Worm (Caenorhabditis elegans): Measurements from ENCODE around the gene Y55F3BR.10.

The Y55F3BR.10 gene

DNA sequence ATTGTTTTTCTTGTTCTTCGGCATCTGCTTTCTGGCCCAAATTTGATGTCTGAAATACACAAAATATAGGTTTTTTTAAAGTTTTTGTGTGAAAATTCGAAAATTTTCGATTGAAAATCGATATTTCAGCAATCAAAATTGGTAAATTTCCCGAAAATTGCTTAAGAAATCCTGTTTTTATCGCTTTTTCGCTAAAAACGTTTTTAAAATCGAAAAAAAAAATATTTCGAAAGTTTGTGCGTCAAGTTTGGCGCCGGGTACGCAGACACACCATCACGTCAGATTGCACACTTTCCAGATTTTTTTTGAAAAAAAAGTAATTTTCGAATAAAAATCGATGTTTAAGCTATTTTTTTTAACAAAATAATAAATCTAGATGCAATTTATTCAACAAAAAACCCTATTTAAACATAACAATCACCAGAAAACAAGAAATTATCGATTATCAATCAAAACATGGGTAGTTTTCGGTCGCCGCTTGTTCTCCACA is 36.8 kb upstream of the Y55F3BR.10 start, which contains the start of gene skr-18:
skr-18 (minus strand) TSS at position 51 of the 490 bp plus-strand sequence.
- TF ChIP-seq repo-1 (tag; optimal IDR thresholded peaks at IDR 0.05) = no peak
- TF ChIP-seq F39B2.1 (GFP tag; IDR thresholded peaks at IDR 0.05) = no peak
- TF ChIP-seq ceh-27 (GFP tag; optimal IDR thresholded peaks at IDR 0.05) = no peak
- no peak for TF ChIP-seq mxl-1 (tag; optimal IDR thresholded peaks at IDR 0.05)
- TF ChIP-seq ztf-22 (GFP tag; optimal IDR thresholded peaks at IDR 0.05) = no peak
- TF ChIP-seq dpff-1 (tag; optimal IDR thresholded peaks at IDR 0.05) = no peak
- peak; percentile 28 for TF ChIP-seq D2030.7 (GFP tag; IDR thresholded peaks at IDR 0.05)
- no peak for TF ChIP-seq snpc-3.4 (tag; optimal IDR thresholded peaks at IDR 0.05)
- peak; percentile 63 for TF ChIP-seq snpc-1.3 (tag; optimal IDR thresholded peaks at IDR 0.05; ENCODE audit: insufficient read depth)
- peak; percentile 44 for TF ChIP-seq snpc-1.1 (tag; optimal IDR thresholded peaks at IDR 0.05; ENCODE audit: insufficient read depth)
- TF ChIP-seq F52B5.7 (tag; optimal IDR thresholded peaks at IDR 0.05) = no peak
- no peak for TF ChIP-seq B0035.1 (tag; optimal IDR thresholded peaks at IDR 0.05)
- TF ChIP-seq aptf-2 (GFP tag; conservative IDR thresholded peaks at IDR 0.05) = no peak
- TF ChIP-seq sptf-2 (GFP tag; optimal IDR thresholded peaks at IDR 0.05) = no peak
- no peak for TF ChIP-seq madf-8 (GFP tag; conservative IDR thresholded peaks at IDR 0.05)
- TF ChIP-seq B0261.1 (tag; optimal IDR thresholded peaks at IDR 0.05) = no peak
- TF ChIP-seq lin-40 (tag; optimal IDR thresholded peaks at IDR 0.05) = no peak
- no peak for TF ChIP-seq athp-1 (tag; optimal IDR thresholded peaks at IDR 0.05)
- no peak for TF ChIP-seq F33H1.4 (GFP tag; IDR thresholded peaks at IDR 0.05)
- TF ChIP-seq F10E7.11 (tag; optimal IDR thresholded peaks at IDR 0.05) = no peak
- TF ChIP-seq xnd-1 (tag; optimal IDR thresholded peaks at IDR 0.05) = no peak
- TF ChIP-seq gei-17 (GFP tag; optimal IDR thresholded peaks at IDR 0.05) = no peak
- no peak for TF ChIP-seq nfya-2 (GFP tag; IDR thresholded peaks at IDR 0.05)
- TF ChIP-seq cebp-1 (GFP tag; IDR thresholded peaks at IDR 0.05) = no peak
- peak; percentile 12 for TF ChIP-seq cebp-1 (tag; optimal IDR thresholded peaks at IDR 0.05)
- no peak for TF ChIP-seq pbrm-1 (GFP tag; IDR thresholded peaks at IDR 0.05)
- TF ChIP-seq F37B4.10 (GFP tag; IDR thresholded peaks at IDR 0.05) = no peak
- TF ChIP-seq lir-1 (GFP tag; conservative IDR thresholded peaks at IDR 0.05) = no peak
- no peak for TF ChIP-seq tbp1 (GFP tag; optimal IDR thresholded peaks at IDR 0.05)
- no peak for TF ChIP-seq hlh-26 (GFP tag; conservative IDR thresholded peaks at IDR 0.05)
- no peak for TF ChIP-seq hmg-1.2 (GFP tag; IDR thresholded peaks at IDR 0.05)
- TF ChIP-seq F49E8.2 (tag; optimal IDR thresholded peaks at IDR 0.05; ENCODE audit: insufficient read depth) = peak; percentile 55
- no peak for TF ChIP-seq aptf-3 (GFP tag; IDR thresholded peaks at IDR 0.05)
- TF ChIP-seq rpc-1 (optimal IDR thresholded peaks at IDR 0.05) = no peak
- no peak for TF ChIP-seq rpc-1 (tag; optimal IDR thresholded peaks at IDR 0.05)
- no peak for TF ChIP-seq egrh-3 (GFP tag; IDR thresholded peaks at IDR 0.05)
- no peak for TF ChIP-seq nhr-90 (tag; optimal IDR thresholded peaks at IDR 0.05)
- peak; percentile 2 for TF ChIP-seq lin-54 (GFP tag; optimal IDR thresholded peaks at IDR 0.05)
- TF ChIP-seq mcd-1 (GFP tag; IDR thresholded peaks at IDR 0.05) = peak; percentile 55; the same call in 1 of the 2 replicates
- TF ChIP-seq bed-1 (GFP tag; IDR thresholded peaks at IDR 0.05) = no peak
- no peak for TF ChIP-seq snpc-4 (GFP tag; optimal IDR thresholded peaks at IDR 0.05)
- TF ChIP-seq snpc-4 (tag; optimal IDR thresholded peaks at IDR 0.05) = peak in 1 of 4 experiments; percentile 22
- TF ChIP-seq nhr-80 (tag; optimal IDR thresholded peaks at IDR 0.05) = no peak
- TF ChIP-seq mes-4 (tag; optimal IDR thresholded peaks at IDR 0.05) = no peak
- TF ChIP-seq egl-44 (GFP tag; IDR thresholded peaks at IDR 0.05) = no peak
- TF ChIP-seq ztf-18 (tag; optimal IDR thresholded peaks at IDR 0.05) = no peak
- TF ChIP-seq Y67H2A.10 (GFP tag; conservative IDR thresholded peaks at IDR 0.05) = no peak
- no peak for TF ChIP-seq ekl-4 (GFP tag; IDR thresholded peaks at IDR 0.05)
- TF ChIP-seq T26A5.8 (tag; optimal IDR thresholded peaks at IDR 0.05) = no peak
- TF ChIP-seq akir-1 (GFP tag; optimal IDR thresholded peaks at IDR 0.05) = no peak
